Fruit fly (Drosophila melanogaster): ENCODE measurements around the gene spz.

DNA sequence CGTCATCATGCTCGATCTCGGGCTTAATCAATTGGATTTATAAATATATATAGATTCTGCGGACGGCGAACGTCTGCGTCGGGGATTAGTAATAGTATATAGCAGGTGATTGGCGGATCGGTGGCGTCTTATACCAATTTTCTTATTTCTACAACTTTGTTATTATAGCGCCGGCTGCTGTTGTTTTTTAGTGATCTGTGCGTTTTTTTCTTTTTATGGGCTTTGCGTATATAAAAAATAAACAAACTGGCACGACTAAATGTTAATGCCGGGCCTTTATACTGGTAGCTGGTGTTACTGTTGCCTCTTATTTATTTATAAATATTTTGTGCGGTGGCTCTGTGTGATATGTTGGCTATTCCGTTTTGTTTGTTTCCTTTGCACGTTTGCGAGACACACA lies 669 bp downstream of the spz start:
- TF ChIP-seq CG10321 (GFP tag; IDR thresholded peaks at IDR 0.05) (no peak), kah (GFP tag; optimal IDR thresholded peaks at IDR 0.05) (no peak)

Measured in whole organism, embryonic.